Fruit fly (Drosophila melanogaster) whole organism, embryonic: ENCODE data around the gene CG15435.

ENCODE experiments used
- Adf1 ChIP-seq: fragments of 200-800 bp; sonication (Bioruptor generic); IDR thresholded peaks from 2 replicates; pipeline ENCODE4 v1.3.6; 2022; ENCODE audit warnings: missing biosample characterization, missing genetic modification characterization
- Aef1 ChIP-seq: fragments of 200-800 bp; sonication (Bioruptor generic); IDR thresholded peaks from 3 replicates; pipeline ENCODE4 v1.3.6; 2022; ENCODE audit warnings: missing biosample characterization, missing genetic modification characterization
- BEAF-32 ChIP-seq: fragments of 200-800 bp; sonication (Bioruptor generic); optimal IDR thresholded peaks from 3 replicates; lab custom pipeline; 2017; ENCODE audit warnings: missing biosample characterization, missing genetic modification characterization, mild to moderate bottlenecking, moderate library complexity, missing genetic modification reagents
- CG11093 ChIP-seq: fragments of 200-800 bp; sonication (Bioruptor generic); IDR thresholded peaks from 3 replicates; pipeline ENCODE4 v1.3.6; 2022; ENCODE audit warnings: missing biosample characterization, missing genetic modification characterization
- CG11695 ChIP-seq: fragments of 200-800 bp; sonication (Bioruptor generic); IDR thresholded peaks from 3 replicates; pipeline ENCODE4 v1.3.6; 2022; ENCODE audit warnings: missing biosample characterization, missing genetic modification characterization
- CG12391 ChIP-seq: fragments of 200-800 bp; sonication (Bioruptor generic); optimal IDR thresholded peaks from 3 replicates; lab custom pipeline; 2018; ENCODE audit warnings: missing biosample characterization, mild to moderate bottlenecking, missing genetic modification characterization, moderate library complexity
- CG13296 ChIP-seq: fragments of 200-800 bp; sonication (Bioruptor generic); optimal IDR thresholded peaks from 3 replicates; lab custom pipeline; 2018; ENCODE audit warnings: missing biosample characterization, mild to moderate bottlenecking, missing genetic modification characterization
- CG13424 ChIP-seq: fragments of 200-800 bp; sonication (Bioruptor generic); optimal IDR thresholded peaks from 2 replicates; lab custom pipeline; 2019; ENCODE audit warnings: missing biosample characterization, mild to moderate bottlenecking, missing genetic modification characterization, moderate library complexity
- CG13624 ChIP-seq: fragments of 200-800 bp; sonication (Bioruptor generic); optimal IDR thresholded peaks from 2 replicates; lab custom pipeline; 2016; ENCODE audit warnings: missing biosample characterization, missing genetic modification characterization
- CG13894 ChIP-seq: fragments of 200-800 bp; sonication (Bioruptor generic); optimal IDR thresholded peaks from 3 replicates; lab custom pipeline; 2018; ENCODE audit warnings: missing biosample characterization, mild to moderate bottlenecking, missing genetic modification characterization, moderate library complexity
- CG14965 ChIP-seq: fragments of 200-800 bp; sonication (Bioruptor generic); optimal IDR thresholded peaks from 2 replicates; lab custom pipeline; 2016; ENCODE audit warnings: missing biosample characterization, missing genetic modification characterization, borderline replicate concordance
- CG15696 ChIP-seq: fragments of 200-800 bp; sonication (Bioruptor generic); optimal IDR thresholded peaks from 2 replicates; lab custom pipeline; 2019; ENCODE audit warnings: missing biosample characterization, mild to moderate bottlenecking, missing genetic modification characterization, moderate library complexity
- CG1603 ChIP-seq: fragments of 200-800 bp; sonication (Bioruptor generic); optimal IDR thresholded peaks from 2 replicates; lab custom pipeline; 2019; ENCODE audit warnings: missing biosample characterization, mild to moderate bottlenecking, missing genetic modification characterization, moderate library complexity
- CG31365 ChIP-seq: fragments of 200-800 bp; sonication (Bioruptor generic); optimal IDR thresholded peaks from 2 replicates; lab custom pipeline; 2018; ENCODE audit warnings: missing biosample characterization, mild to moderate bottlenecking, missing genetic modification characterization
- CG34376 ChIP-seq: fragments of 200-800 bp; sonication (Bioruptor generic); optimal IDR thresholded peaks from 2 replicates; lab custom pipeline; 2018; ENCODE audit warnings: missing biosample characterization, mild to moderate bottlenecking, missing genetic modification characterization
- CG4854 ChIP-seq: fragments of 200-800 bp; sonication (Bioruptor generic); optimal IDR thresholded peaks from 2 replicates; lab custom pipeline; 2016; ENCODE audit warnings: missing biosample characterization, missing genetic modification characterization, inconsistent platforms
- CG5245 ChIP-seq: fragments of 200-800 bp; sonication (Bioruptor generic); optimal IDR thresholded peaks from 3 replicates; lab custom pipeline; 2016; ENCODE audit warnings: missing biosample characterization, missing genetic modification characterization
- CG6854 ChIP-seq: fragments of 200-800 bp; sonication (Bioruptor generic); optimal IDR thresholded peaks from 3 replicates; lab custom pipeline; 2017; ENCODE audit warnings: missing biosample characterization, mild to moderate bottlenecking, missing genetic modification characterization
- CG7928 ChIP-seq: fragments of 200-800 bp; sonication (Bioruptor generic); optimal IDR thresholded peaks from 2 replicates; lab custom pipeline; 2017; ENCODE audit warnings: missing biosample characterization, mild to moderate bottlenecking, missing genetic modification characterization
- CG8388 ChIP-seq: fragments of 200-800 bp; sonication (Bioruptor generic); optimal IDR thresholded peaks from 2 replicates; lab custom pipeline; 2019; ENCODE audit warnings: missing biosample characterization, mild to moderate bottlenecking, missing genetic modification characterization, moderate library complexity
- CTCF ChIP-seq: fragments of 200-800 bp; sonication (Bioruptor generic); optimal IDR thresholded peaks from 2 replicates; lab custom pipeline; 2017; ENCODE audit warnings: missing biosample characterization, mild to moderate bottlenecking, missing genetic modification characterization, moderate library complexity
- Camta ChIP-seq: fragments of 200-800 bp; sonication (Bioruptor generic); optimal IDR thresholded peaks from 2 replicates; lab custom pipeline; 2016; ENCODE audit warnings: missing biosample characterization, missing genetic modification characterization
- D19A ChIP-seq: fragments of 200-800 bp; optimal IDR thresholded peaks from 3 replicates; lab custom pipeline; 2019; ENCODE audit warnings: missing biosample characterization, mild to moderate bottlenecking, missing genetic modification characterization, moderate library complexity
- Fer2 ChIP-seq: fragments of 200-800 bp; sonication (Bioruptor generic); optimal IDR thresholded peaks from 2 replicates; lab custom pipeline; 2018; ENCODE audit warnings: missing biosample characterization, mild to moderate bottlenecking, missing genetic modification characterization, moderate library complexity
- H15 ChIP-seq: fragments of 200-800 bp; sonication (Bioruptor generic); IDR thresholded peaks from 3 replicates; pipeline ENCODE4 v1.3.6; 2022; ENCODE audit warnings: missing biosample characterization, missing genetic modification characterization
- HLHmδ ChIP-seq: fragments of 200-800 bp; sonication (Bioruptor generic); optimal IDR thresholded peaks from 2 replicates; lab custom pipeline; 2018; ENCODE audit warnings: missing biosample characterization, mild to moderate bottlenecking, missing genetic modification characterization, moderate library complexity
- Oli ChIP-seq: fragments of 200-800 bp; sonication (Bioruptor generic); optimal IDR thresholded peaks from 2 replicates; lab custom pipeline; 2018; ENCODE audit warnings: missing biosample characterization, mild to moderate bottlenecking, missing genetic modification characterization, moderate library complexity
- Ptx1 ChIP-seq: fragments of 200-800 bp; sonication (Bioruptor generic); IDR thresholded peaks from 2 replicates; pipeline ENCODE4 v1.3.6; 2022; ENCODE audit warnings: missing biosample characterization, missing genetic modification characterization
- abd-A ChIP-seq: fragments of 200-800 bp; sonication (Bioruptor generic); optimal IDR thresholded peaks from 3 replicates; lab custom pipeline; 2019; ENCODE audit warnings: missing biosample characterization, mild to moderate bottlenecking, missing genetic modification characterization, moderate library complexity
- bab2 ChIP-seq: fragments of 200-800 bp; sonication (Bioruptor generic); optimal IDR thresholded peaks from 2 replicates; lab custom pipeline; 2016; ENCODE audit warnings: missing biosample characterization, missing genetic modification characterization
- en ChIP-seq: fragments of 200-800 bp; sonication (Bioruptor generic); optimal IDR thresholded peaks from 2 replicates; lab custom pipeline; 2016; ENCODE audit warnings: missing biosample characterization, missing genetic modification characterization
- exex ChIP-seq: fragments of 200-800 bp; sonication (Bioruptor generic); optimal IDR thresholded peaks from 4 replicates; lab custom pipeline; 2018; ENCODE audit warnings: missing biosample characterization, mild to moderate bottlenecking, missing genetic modification characterization, moderate library complexity
- fd102C ChIP-seq: fragments of 200-800 bp; sonication (Bioruptor generic); optimal IDR thresholded peaks from 2 replicates; lab custom pipeline; 2018; ENCODE audit warnings: missing biosample characterization, mild to moderate bottlenecking, missing genetic modification characterization, moderate library complexity
- gce ChIP-seq: fragments of 200-800 bp; sonication (Bioruptor generic); IDR thresholded peaks from 3 replicates; pipeline ENCODE4 v1.3.6; 2022; ENCODE audit warnings: missing biosample characterization, missing genetic modification characterization
- hbn ChIP-seq: fragments of 200-800 bp; sonication (Bioruptor generic); IDR thresholded peaks from 2 replicates; pipeline ENCODE4 v1.3.6; 2022; ENCODE audit warnings: missing biosample characterization, missing genetic modification characterization; ENCODE audit not compliant: partially characterized antibody
- jumu ChIP-seq: fragments of 200-800 bp; sonication (Bioruptor generic); optimal IDR thresholded peaks from 3 replicates; lab custom pipeline; 2016; ENCODE audit warnings: missing biosample characterization, missing genetic modification characterization
- nerfin-1 ChIP-seq: fragments of 200-800 bp; sonication (Bioruptor generic); optimal IDR thresholded peaks from 3 replicates; lab custom pipeline; 2019; ENCODE audit warnings: missing biosample characterization, mild to moderate bottlenecking, missing genetic modification characterization, moderate library complexity
- otp ChIP-seq: fragments of 200-800 bp; sonication (Bioruptor generic); IDR thresholded peaks from 3 replicates; pipeline ENCODE4, ENCODE4 v1.3.6; 2022; ENCODE audit warnings: missing biosample characterization, missing genetic modification characterization
- pnt ChIP-seq: fragments of 200-800 bp; sonication (Bioruptor generic); optimal IDR thresholded peaks from 3 replicates; lab custom pipeline; 2016; ENCODE audit warnings: missing biosample characterization, missing genetic modification characterization
- pzg ChIP-seq: fragments of 200-800 bp; sonication (Bioruptor generic); optimal IDR thresholded peaks from 3 replicates; lab custom pipeline; 2018; ENCODE audit warnings: missing biosample characterization, mild to moderate bottlenecking, missing genetic modification characterization, moderate library complexity
- scrt ChIP-seq: fragments of 200-800 bp; sonication (Bioruptor generic); optimal IDR thresholded peaks from 2 replicates; lab custom pipeline; 2018; ENCODE audit warnings: missing biosample characterization, mild to moderate bottlenecking, missing genetic modification characterization, moderate library complexity
- slp2 ChIP-seq: fragments of 200-800 bp; sonication (Bioruptor generic); optimal IDR thresholded peaks from 2 replicates; lab custom pipeline; 2016; ENCODE audit warnings: missing biosample characterization, missing genetic modification characterization
- sqz ChIP-seq: fragments of 200-800 bp; sonication (Bioruptor generic); optimal IDR thresholded peaks from 3 replicates; lab custom pipeline; 2018; ENCODE audit warnings: missing biosample characterization, mild to moderate bottlenecking, missing genetic modification characterization
- tx ChIP-seq: fragments of 200-800 bp; sonication (Bioruptor generic); optimal IDR thresholded peaks from 2 replicates; lab custom pipeline; 2016; ENCODE audit warnings: missing biosample characterization, missing genetic modification characterization
- zen2 ChIP-seq: fragments of 200-800 bp; sonication (Bioruptor generic); IDR thresholded peaks from 3 replicates; pipeline ENCODE4 v1.3.6; 2022; ENCODE audit warnings: missing biosample characterization, missing genetic modification characterization; ENCODE audit not compliant: partially characterized antibody

The CG15435 gene

dm6 chr2L:4433608-4434007 is 25.9 kb upstream of the CG15435 start, which contains the start of the genes CG34177 and CG34178 (continued):
- no peak for TF ChIP-seq pzg (GFP tag; lab: Kevin White, UChicago)

- TF ChIP-seq CG12391 (tag; lab: Kevin White, UChicago), result no peak
- TF ChIP-seq scrt (GFP tag; lab: Kevin White, UChicago), result peak; percentile 13
Measured at dm6 chr2L:4437487-4437886, 22.0 kb upstream of the CG15435 start, which contains the start of gene CG43056. CG43056 (plus strand) TSS chr2L:4437787.

- peak; percentile 44 for TF ChIP-seq CG13424
- TF ChIP-seq Camta, result no peak
- TF ChIP-seq CG11695 (GFP tag; lab: Robert Waterston, UW), result no peak
- no peak for TF ChIP-seq CG15696
- peak; percentile 75 for TF ChIP-seq Ptx1 (GFP tag; lab: Robert Waterston, UW)
- no peak for TF ChIP-seq tx (GFP tag; lab: Kevin White, UChicago)
- no peak for TF ChIP-seq CG8388 (GFP tag; lab: Kevin White, UChicago)
- TF ChIP-seq CG6854 (GFP tag; lab: Kevin White, UChicago), result peak; percentile 51
- no peak for TF ChIP-seq CG7928 (GFP tag; lab: Kevin White, UChicago)
- TF ChIP-seq CG34376 (GFP tag; lab: Kevin White, UChicago), result no peak
- no peak for TF ChIP-seq gce
- TF ChIP-seq CTCF (GFP tag; lab: Kevin White, UChicago), result no peak
- no peak for TF ChIP-seq en (GFP tag; lab: Kevin White, UChicago)
- TF ChIP-seq H15 (GFP tag; lab: Robert Waterston, UW), result peak; percentile 65; the same call in 2 of the 3 replicates
- 0 out of 3 replicates have a peak, but pooled peaks have one; percentile 21 for TF ChIP-seq CG11093 (GFP tag; lab: Robert Waterston, UW)
- TF ChIP-seq CG13624 (GFP tag; lab: Kevin White, UChicago), result peak; percentile 25
- no peak for TF ChIP-seq sqz (GFP tag; lab: Kevin White, UChicago)
- TF ChIP-seq Aef1 (GFP tag; lab: Robert Waterston, UW), result peak; percentile 46; the same call in 2 of the 3 replicates
- TF ChIP-seq bab2 (GFP tag; lab: Kevin White, UChicago), result peak; percentile 33
- TF ChIP-seq Fer2 (tag; lab: Kevin White, UChicago), result no peak
- no peak for TF ChIP-seq D19A (tag; lab: Kevin White, UChicago)
- TF ChIP-seq pnt, result no peak
- TF ChIP-seq CG1603, result peak; percentile 27
- peak; percentile 42; the same call in 1 of the 2 replicates for TF ChIP-seq Adf1 (GFP tag; lab: Robert Waterston, UW)
- TF ChIP-seq CG31365 (tag; lab: Kevin White, UChicago), result no peak
- TF ChIP-seq slp2 (GFP tag; lab: Kevin White, UChicago), result peak; percentile 13
- TF ChIP-seq HLHmδ (GFP tag; lab: Kevin White, UChicago), result no peak
- no peak for TF ChIP-seq jumu (GFP tag; lab: Kevin White, UChicago)
- peak; percentile 15 for TF ChIP-seq CG13894 (tag; lab: Kevin White, UChicago)
- TF ChIP-seq CG4854 (GFP tag; lab: Kevin White, UChicago), result peak; percentile 41
- no peak for TF ChIP-seq otp (GFP tag; lab: Robert Waterston, UW)
- no peak for TF ChIP-seq fd102C (GFP tag; lab: Kevin White, UChicago)
- no peak for TF ChIP-seq exex (tag; lab: Kevin White, UChicago)
- no peak for TF ChIP-seq BEAF-32 (GFP tag; lab: Kevin White, UChicago)
- TF ChIP-seq abd-A (tag; lab: Kevin White, UChicago), result peak; percentile 81
- no peak; the same call in 1 of the 3 replicates for TF ChIP-seq zen2 (GFP tag; lab: Robert Waterston, UW)
- no peak for TF ChIP-seq CG14965
- TF ChIP-seq nerfin-1 (tag; lab: Kevin White, UChicago), result no peak
- peak; percentile 48 for TF ChIP-seq CG13296 (GFP tag; lab: Kevin White, UChicago)
- TF ChIP-seq CG5245 (GFP tag; lab: Kevin White, UChicago), result peak; percentile 14
- TF ChIP-seq hbn (GFP tag; lab: Robert Waterston, UW), result no peak
- peak; percentile 53 for TF ChIP-seq Oli (tag; lab: Kevin White, UChicago)
Measured at dm6 chr2L:4440881-4441737, 18.4 kb upstream of the CG15435 start, which contains the start of gene CG15431. CG15431 (minus strand) TSS chr2L:4441282.
